Worm (Caenorhabditis elegans) whole organism, L2 larva: Measurements from ENCODE around the gene srh-38.

Experiments used
- F13H6.1 ChIP-seq: sonication (generic microtip); optimal IDR thresholded peaks from 2 replicates; lab custom pipeline; 2016; ENCODE audit warnings: missing genetic modification characterization, missing compliant biosample characterization
- R02D3.7 ChIP-seq: fragments of 150-350 bp; optimal IDR thresholded peaks from 2 replicates; lab custom pipeline; 2014; ENCODE audit warnings: missing biosample characterization, missing genetic modification characterization
- Y55F3AM.14 ChIP-seq: fragments of 200-800 bp; sonication (Bioruptor generic); optimal IDR thresholded peaks from 2 replicates; lab custom pipeline; 2018; ENCODE audit warnings: mild to moderate bottlenecking, missing genetic modification characterization, missing compliant biosample characterization
- ZK546.5 ChIP-seq: sonication (generic microtip); optimal IDR thresholded peaks from 2 replicates; lab custom pipeline; 2017; ENCODE audit warnings: missing biosample characterization, missing genetic modification characterization
- alr-1 ChIP-seq: fragments of 150-350 bp; optimal IDR thresholded peaks from 2 replicates; lab custom pipeline; 2014; ENCODE audit warnings: missing biosample characterization, missing genetic modification characterization
- aly-2 ChIP-seq: fragments of 150-350 bp; optimal IDR thresholded peaks from 2 replicates; lab custom pipeline; 2014; ENCODE audit warnings: missing biosample characterization, missing genetic modification characterization
- ama-1 ChIP-seq: fragments of 150-350 bp; optimal IDR thresholded peaks from 2 replicates; lab custom pipeline; 2018; ENCODE audit warnings: inconsistent platforms
- ceh-82 ChIP-seq: fragments of 150-350 bp; optimal IDR thresholded peaks from 2 replicates; lab custom pipeline; 2014; ENCODE audit warnings: missing biosample characterization, missing genetic modification characterization
- crh-2 ChIP-seq: sonication (generic microtip); optimal IDR thresholded peaks from 2 replicates; lab custom pipeline; 2017; ENCODE audit warnings: missing biosample characterization, missing genetic modification characterization
- dmd-4 ChIP-seq: sonication (generic microtip); optimal IDR thresholded peaks from 2 replicates; lab custom pipeline; 2017; ENCODE audit warnings: missing biosample characterization, missing genetic modification characterization
- egl-27 ChIP-seq: sonication (generic microtip); optimal IDR thresholded peaks from 3 replicates; lab custom pipeline; 2017; ENCODE audit warnings: missing biosample characterization, missing genetic modification reagents, missing genetic modification characterization
- elt-1 ChIP-seq: fragments of 150-350 bp; optimal IDR thresholded peaks from 2 replicates; lab custom pipeline; 2014; ENCODE audit warnings: missing biosample characterization, missing genetic modification characterization
- fos-1 ChIP-seq: fragments of 150-350 bp; optimal IDR thresholded peaks from 2 replicates; lab custom pipeline; 2014; ENCODE audit warnings: missing biosample characterization, missing genetic modification characterization
- lin-11 ChIP-seq: fragments of 150-350 bp; sonication (generic microtip); optimal IDR thresholded peaks from 2 replicates; lab custom pipeline; 2014; ENCODE audit warnings: missing biosample characterization, missing genetic modification characterization, inconsistent platforms, mixed read lengths
- lin-39 ChIP-seq: fragments of 150-350 bp; optimal IDR thresholded peaks from 2 replicates; lab custom pipeline; 2014; ENCODE audit warnings: missing biosample characterization, missing genetic modification reagents, missing genetic modification characterization
- mbf-1 ChIP-seq: sonication (generic microtip); optimal IDR thresholded peaks from 2 replicates; lab custom pipeline; 2017; ENCODE audit warnings: missing biosample characterization, missing genetic modification characterization
- mdl-1 ChIP-seq, 2 experiments: fragments of 150-350 bp in 1 of 2; sonication (generic microtip) in 1 of 2; optimal IDR thresholded peaks; 2 replicates each; lab custom pipeline; 2017; ENCODE audit warnings: missing biosample characterization in 2 of 2, missing genetic modification characterization in 2 of 2
- nhr-10 ChIP-seq: sonication (generic microtip); optimal IDR thresholded peaks from 2 replicates; lab custom pipeline; 2017; ENCODE audit warnings: missing biosample characterization, missing genetic modification characterization
- nhr-11 ChIP-seq: fragments of 150-350 bp; optimal IDR thresholded peaks from 2 replicates; lab custom pipeline; 2014; ENCODE audit warnings: missing biosample characterization, missing genetic modification characterization
- nhr-12 ChIP-seq: fragments of 150-350 bp; optimal IDR thresholded peaks from 2 replicates; lab custom pipeline; 2014; ENCODE audit warnings: missing biosample characterization, missing genetic modification characterization
- nhr-129 ChIP-seq: fragments of 150-350 bp; optimal IDR thresholded peaks from 2 replicates; lab custom pipeline; 2014; ENCODE audit warnings: missing biosample characterization, missing genetic modification characterization
- nhr-21 ChIP-seq: fragments of 150-350 bp; optimal IDR thresholded peaks from 2 replicates; lab custom pipeline; 2014; ENCODE audit warnings: missing biosample characterization, missing genetic modification characterization
- nhr-23 ChIP-seq: fragments of 150-350 bp; optimal IDR thresholded peaks from 2 replicates; lab custom pipeline; 2014; ENCODE audit warnings: missing biosample characterization, missing genetic modification reagents, missing genetic modification characterization
- nhr-6 ChIP-seq: fragments of 150-350 bp; optimal IDR thresholded peaks from 2 replicates; lab custom pipeline; 2014; ENCODE audit warnings: missing biosample characterization, missing genetic modification characterization
- nhr-77 ChIP-seq: fragments of 150-350 bp; optimal IDR thresholded peaks from 2 replicates; lab custom pipeline; 2014; ENCODE audit warnings: missing biosample characterization, missing genetic modification characterization
- peb-1 ChIP-seq: fragments of 150-350 bp; optimal IDR thresholded peaks from 2 replicates; lab custom pipeline; 2014; ENCODE audit warnings: missing biosample characterization, missing genetic modification characterization
- sem-4 ChIP-seq: fragments of 150-350 bp; optimal IDR thresholded peaks from 2 replicates; lab custom pipeline; 2014; ENCODE audit warnings: missing biosample characterization, missing genetic modification reagents, missing genetic modification characterization
- skn-1 ChIP-seq: sonication (generic microtip); optimal IDR thresholded peaks from 2 replicates; lab custom pipeline; 2017; ENCODE audit warnings: missing biosample characterization, missing genetic modification characterization
- sma-3 ChIP-seq: sonication (generic microtip); optimal IDR thresholded peaks from 2 replicates; lab custom pipeline; 2016; ENCODE audit warnings: missing genetic modification reagents, missing genetic modification characterization, missing compliant biosample characterization
- sma-9 ChIP-seq, 2 experiments: fragments of 150-350 bp in 1 of 2; sonication (generic microtip) in 1 of 2; optimal IDR thresholded peaks; 2 replicates each; lab custom pipeline; 2014 to 2016; ENCODE audit warnings: missing genetic modification characterization in 2 of 2, mild to moderate bottlenecking in 1 of 2, missing biosample characterization in 1 of 2, missing compliant biosample characterization in 1 of 2, missing genetic modification reagents in 1 of 2, moderate library complexity in 1 of 2
- snpc-4 ChIP-seq: fragments of 150-350 bp; optimal IDR thresholded peaks from 2 replicates; lab custom pipeline; 2014; ENCODE audit warnings: missing biosample characterization, missing genetic modification characterization
- unc-39 ChIP-seq: fragments of 150-350 bp; optimal IDR thresholded peaks from 2 replicates; lab custom pipeline; 2014; ENCODE audit warnings: missing biosample characterization, missing genetic modification characterization
- unc-62 ChIP-seq: fragments of 150-350 bp; optimal IDR thresholded peaks from 2 replicates; lab custom pipeline; 2014; ENCODE audit warnings: missing biosample characterization, missing genetic modification reagents, missing genetic modification characterization
- zag-1 ChIP-seq: fragments of 150-350 bp; optimal IDR thresholded peaks from 2 replicates; lab custom pipeline; 2014; ENCODE audit warnings: missing biosample characterization, missing genetic modification characterization
- ztf-1 ChIP-seq: fragments of 200-800 bp; sonication (Bioruptor generic); conservative IDR thresholded peaks from 2 replicates; pipeline ENCODE4 v1.3.6; 2022; ENCODE audit warnings: missing genetic modification characterization, missing compliant biosample characterization
- ztf-11 ChIP-seq: sonication (generic microtip); optimal IDR thresholded peaks from 2 replicates; lab custom pipeline; 2017; ENCODE audit warnings: missing biosample characterization, missing genetic modification characterization
- ztf-4 ChIP-seq: fragments of 150-350 bp; optimal IDR thresholded peaks from 2 replicates; lab custom pipeline; 2014; ENCODE audit warnings: missing biosample characterization, missing genetic modification characterization

The srh-38 gene

ce11 chrV:2909525-2909924, 13.0 kb downstream of the srh-38 start, which contains the start of gene zmp-3:
Gene zmp-3 (minus strand): TSS chrV:2909625.
- TF ChIP-seq crh-2: no peak
- no peak for TF ChIP-seq nhr-23 (tag; lab: Kevin White, UChicago)
- no peak for TF ChIP-seq snpc-4 (tag; lab: Kevin White, UChicago)
- TF ChIP-seq nhr-6 (tag; lab: Kevin White, UChicago): no peak
- no peak for TF ChIP-seq nhr-10 (tag; lab: Kevin White, UChicago)
- no peak for TF ChIP-seq Y55F3AM.14
- no peak for TF ChIP-seq mbf-1 (tag; lab: Kevin White, UChicago)
- no peak for TF ChIP-seq sma-9 (GFP tag; optimal IDR thresholded peaks at IDR 0.05; lab: Kevin White, UChicago)
- no peak for TF ChIP-seq sma-9 (tag; optimal IDR thresholded peaks at IDR 0.05; lab: Kevin White, UChicago)

DNA sequence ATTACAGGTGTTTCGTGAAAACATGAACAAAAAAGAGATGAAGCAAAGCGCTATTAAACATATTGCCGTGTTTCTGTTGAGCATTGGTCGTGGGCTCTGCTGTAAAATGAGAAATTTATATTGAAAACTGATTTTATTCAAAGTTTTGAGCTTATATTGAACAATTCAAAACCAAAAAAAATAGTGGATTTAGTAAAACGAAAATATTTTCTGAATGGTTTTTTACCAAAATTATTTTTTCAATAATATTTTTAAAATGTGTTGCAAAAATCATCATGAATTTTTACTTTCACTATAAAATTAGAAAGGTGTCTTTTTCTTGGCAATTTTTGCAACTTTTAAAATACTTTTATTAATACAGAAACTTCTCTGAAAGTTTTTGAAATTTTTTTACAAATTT, 19.3 kb downstream of the srh-38 start, which contains the start of gene C31B8.7:
C31B8.7 (minus strand) TSS at position 101 of the 400 bp plus-strand sequence.
- TF ChIP-seq F13H6.1 (tag; lab: Kevin White, UChicago) (no peak), alr-1 (tag; lab: Kevin White, UChicago) (no peak), sma-3 (no peak), sem-4 (tag; lab: Kevin White, UChicago) (no peak), nhr-10 (tag; lab: Kevin White, UChicago) (no peak), ama-1 (no peak), nhr-21 (no peak)

DNA sequence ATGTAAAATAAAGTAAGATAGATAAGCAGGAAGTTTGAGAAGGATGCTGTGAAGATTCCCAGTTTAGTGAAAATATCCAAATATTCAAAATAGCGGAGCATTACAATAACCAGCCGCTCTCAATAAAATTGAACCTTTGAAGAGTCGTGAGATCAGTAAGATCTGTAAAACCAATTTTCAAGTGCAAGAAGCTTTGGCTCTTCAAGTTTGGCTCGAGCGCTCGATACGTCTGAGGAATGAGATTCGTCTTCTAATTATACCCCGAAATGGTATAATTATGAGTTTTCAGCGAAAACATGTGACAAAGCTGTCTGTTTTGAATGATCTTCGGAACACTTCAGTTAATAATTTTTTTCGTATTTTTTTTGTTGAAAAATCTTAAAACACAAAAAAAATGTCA, 22.6 kb downstream of the srh-38 start, which contains the start of gene str-46:
str-46 (minus strand) TSS at position 101 of the 400 bp plus-strand sequence.
- TF ChIP-seq unc-62 (GFP tag; lab: Kevin White, UChicago) (no peak), alr-1 (tag; lab: Kevin White, UChicago) (no peak), peb-1 (tag; lab: Kevin White, UChicago) (no peak), ama-1 (no peak), sem-4 (tag; lab: Kevin White, UChicago) (no peak), R02D3.7 (tag; lab: Kevin White, UChicago) (no peak)

ce11 chrV:2896198-2896660, 26.3 kb downstream of the srh-38 start, which contains the start of gene pals-32:
Gene pals-32 (plus strand): TSS chrV:2896610.
- TF ChIP-seq fos-1: peak; percentile 57
- TF ChIP-seq nhr-23 (tag; lab: Kevin White, UChicago): no peak

DNA sequence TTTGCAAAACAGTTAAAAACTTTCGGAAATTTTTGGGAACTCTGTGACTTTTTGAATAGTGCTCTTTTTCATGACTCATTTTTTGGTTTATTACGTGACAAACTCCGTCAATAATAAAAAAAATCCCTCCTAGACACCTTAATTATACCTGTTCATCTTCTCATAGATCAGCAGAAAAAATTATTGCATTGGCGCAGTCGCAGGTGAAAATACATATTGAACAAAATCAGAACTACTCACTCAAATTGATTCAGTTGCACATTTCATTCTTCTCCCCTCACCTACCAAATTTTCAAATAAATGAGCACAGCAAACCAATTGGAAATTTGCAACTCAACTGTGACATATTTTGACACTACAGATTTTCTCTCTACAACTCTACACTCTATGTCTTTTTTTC, 29.5 kb downstream of the srh-38 start, which contains the start of gene srh-127:
srh-127 (plus strand) TSS at position 301 of the 400 bp plus-strand sequence.
- TF ChIP-seq dmd-4 (tag; lab: Kevin White, UChicago) (no peak), ztf-4 (tag; lab: Kevin White, UChicago) (no peak), ztf-11 (tag; lab: Kevin White, UChicago) (no peak), nhr-11 (tag; lab: Kevin White, UChicago) (no peak), zag-1 (no peak)

DNA sequence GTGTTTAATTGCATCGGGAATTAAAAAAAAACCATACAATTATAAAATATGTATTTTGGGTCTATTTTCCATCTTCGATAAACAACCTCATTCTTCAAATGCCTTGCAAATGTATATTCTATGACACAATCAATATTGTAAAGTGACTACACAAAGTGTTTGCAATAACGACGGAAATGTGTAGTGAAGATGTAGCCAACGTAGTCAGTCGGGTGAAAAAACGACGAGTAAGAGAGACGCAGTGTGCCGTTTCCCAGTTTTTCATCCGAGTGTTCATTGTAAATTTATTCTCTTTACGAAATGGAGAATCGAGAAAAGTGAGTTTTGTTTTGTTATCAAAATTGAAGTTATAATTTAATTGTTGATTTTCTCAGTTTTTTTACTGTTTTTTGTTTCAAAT, 30.6 kb downstream of the srh-38 start, which contains the start of gene F37B4.15:
F37B4.15 (plus strand) TSS at position 301 of the 400 bp plus-strand sequence.
- no peak for TF ChIP-seq unc-39 (tag; lab: Kevin White, UChicago)
- TF ChIP-seq nhr-21: no peak
- TF ChIP-seq nhr-129 (tag; lab: Kevin White, UChicago): no peak
- no peak for TF ChIP-seq unc-62 (GFP tag; lab: Kevin White, UChicago)
- no peak for TF ChIP-seq alr-1 (tag; lab: Kevin White, UChicago)
- no peak for TF ChIP-seq lin-11 (tag; lab: Kevin White, UChicago)
- TF ChIP-seq mdl-1 (tag; optimal IDR thresholded peaks at IDR 0.05; lab: Kevin White, UChicago): no peak
- TF ChIP-seq nhr-77: no peak
- TF ChIP-seq egl-27: no peak
- no peak for TF ChIP-seq sem-4 (tag; lab: Kevin White, UChicago)
- no peak for TF ChIP-seq sma-3
- no peak for TF ChIP-seq fos-1

- TF ChIP-seq elt-1 (tag; lab: Kevin White, UChicago) (no peak), nhr-12 (tag; lab: Kevin White, UChicago) (no peak), nhr-10 (tag; lab: Kevin White, UChicago) (no peak), dmd-4 (tag; lab: Kevin White, UChicago) (no peak), crh-2 (no peak), zag-1 (no peak), ceh-82 (no peak), sma-3 (no peak), sem-4 (tag; lab: Kevin White, UChicago) (no peak), lin-39 (tag; lab: Kevin White, UChicago) (no peak), ama-1 (no peak), ztf-1 (GFP tag; lab: Robert Waterston, UW) (no peak), skn-1 (no peak), ZK546.5 (tag; lab: Kevin White, UChicago) (no peak), nhr-21 (no peak), aly-2 (tag; lab: Kevin White, UChicago) (no peak), nhr-6 (tag; lab: Kevin White, UChicago) (no peak)
These were observed 33.8 kb downstream of the srh-38 start, which contains the start of gene srw-4 for ce11 chrV:2888681-2889080. Gene srw-4 (minus strand): TSS chrV:2888781.
